Worm (Caenorhabditis elegans): Measurements from ENCODE around the gene H18N23.2.

H18N23.2 gene

DNA sequence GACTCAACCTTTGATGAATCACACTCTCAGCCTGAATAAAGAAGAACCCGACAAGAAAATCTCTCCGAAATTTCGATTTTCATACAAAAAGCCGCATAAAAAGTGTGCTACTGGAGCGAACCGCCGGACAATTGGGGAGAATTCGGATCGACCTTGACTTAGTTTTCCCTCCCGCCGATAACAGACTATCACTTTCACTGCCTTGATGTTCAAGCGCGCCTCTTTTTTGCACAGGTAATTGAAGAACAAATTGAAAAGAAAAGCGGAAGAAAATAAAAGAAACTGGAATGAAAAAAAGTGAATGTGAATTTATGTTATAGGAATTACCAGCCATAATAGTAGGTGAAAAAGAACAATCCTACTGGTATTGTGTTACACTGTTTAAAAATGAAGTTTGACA is 45.3 kb upstream of the H18N23.2 start:
- peak; percentile 81 for TF ChIP-seq blmp-1 (tag; optimal IDR thresholded peaks at IDR 0.05; ENCODE audit: insufficient read depth)
- TF ChIP-seq unc-39 (tag; optimal IDR thresholded peaks at IDR 0.05), result no peak
- peak; percentile 2 for TF ChIP-seq elt-1 (tag; optimal IDR thresholded peaks at IDR 0.05)

ce11 chrX:17684767-17685166 is 44.1 kb upstream of the H18N23.2 start, which contains the start of gene T23E7.6:
T23E7.6 (minus strand) TSS chrX:17684811.
- peak; percentile 73 for TF ChIP-seq nhr-21 (tag; optimal IDR thresholded peaks at IDR 0.05)
- peak; percentile 92 for TF ChIP-seq sma-9 (GFP tag; optimal IDR thresholded peaks at IDR 0.05)
- no peak for TF ChIP-seq sma-9 (tag; optimal IDR thresholded peaks at IDR 0.05)
- no peak for TF ChIP-seq snpc-4 (tag; optimal IDR thresholded peaks at IDR 0.05)
- no peak for TF ChIP-seq zag-1 (tag; optimal IDR thresholded peaks at IDR 0.05)
- no peak for TF ChIP-seq fos-1 (tag; optimal IDR thresholded peaks at IDR 0.05)
- no peak for TF ChIP-seq nhr-237 (tag; optimal IDR thresholded peaks at IDR 0.05)
- peak; percentile 85 for TF ChIP-seq nhr-129 (tag; optimal IDR thresholded peaks at IDR 0.05)
- peak; percentile 85 for TF ChIP-seq blmp-1 (tag; optimal IDR thresholded peaks at IDR 0.05; ENCODE audit: insufficient read depth)
- peak; percentile 97 for TF ChIP-seq elt-1 (tag; optimal IDR thresholded peaks at IDR 0.05)
- TF ChIP-seq sma-3 (GFP tag; optimal IDR thresholded peaks at IDR 0.05), result peak; percentile 74
- peak; percentile 89 for TF ChIP-seq nhr-25 (tag; optimal IDR thresholded peaks at IDR 0.05)
- TF ChIP-seq sem-4 (tag; optimal IDR thresholded peaks at IDR 0.05), result peak; percentile 33
- peak; percentile 93 for TF ChIP-seq ceh-16 (tag; optimal IDR thresholded peaks at IDR 0.05)
- peak; percentile 36 for TF ChIP-seq egl-27 (tag; optimal IDR thresholded peaks at IDR 0.05)
- no peak for TF ChIP-seq lsy-2 (tag; optimal IDR thresholded peaks at IDR 0.05)

DNA sequence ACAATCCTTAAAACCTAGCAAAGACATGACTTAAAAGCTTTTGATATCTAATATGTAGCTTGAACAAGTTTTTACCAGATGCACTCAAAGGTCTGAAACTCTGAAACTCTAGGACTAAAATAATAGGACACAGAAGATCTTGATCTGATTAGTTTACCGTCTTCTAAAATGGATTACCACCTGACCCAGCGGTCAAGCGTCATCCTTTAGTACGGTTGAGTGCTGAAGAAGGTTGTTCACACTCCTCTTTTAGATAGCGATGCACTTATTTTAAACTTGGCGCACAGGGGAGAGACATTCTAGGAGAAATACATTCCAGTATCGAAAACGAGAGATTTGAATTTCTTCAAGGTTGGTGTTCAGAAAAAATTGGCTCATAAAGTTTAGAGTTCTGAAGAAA is 43.0 kb upstream of the H18N23.2 start:
- TF ChIP-seq nhr-6 (tag; optimal IDR thresholded peaks at IDR 0.05) (no peak), ceh-16 (tag; optimal IDR thresholded peaks at IDR 0.05) (no peak), egl-27 (tag; optimal IDR thresholded peaks at IDR 0.05) (no peak), ZK546.5 (tag; optimal IDR thresholded peaks at IDR 0.05) (no peak), crh-2 (tag; optimal IDR thresholded peaks at IDR 0.05) (no peak), snpc-4 (tag; optimal IDR thresholded peaks at IDR 0.05) (no peak), nhr-77 (tag; optimal IDR thresholded peaks at IDR 0.05) (no peak), ama-1 (optimal IDR thresholded peaks at IDR 0.05) (no peak), fos-1 (tag; optimal IDR thresholded peaks at IDR 0.05) (no peak), nhr-21 (tag; optimal IDR thresholded peaks at IDR 0.05) (no peak), ceh-82 (tag; optimal IDR thresholded peaks at IDR 0.05) (no peak), mdl-1 (tag; optimal IDR thresholded peaks at IDR 0.05) (no peak), gmeb-1 (tag; optimal IDR thresholded peaks at IDR 0.05) (no peak), lin-39 (tag; optimal IDR thresholded peaks at IDR 0.05) (no peak), mab-5 (tag; optimal IDR thresholded peaks at IDR 0.05) (no peak)

ce11 chrX:17682280-17682679 is 41.6 kb upstream of the H18N23.2 start:
- TF ChIP-seq nhr-21 (tag; optimal IDR thresholded peaks at IDR 0.05) (no peak), unc-39 (tag; optimal IDR thresholded peaks at IDR 0.05) (no peak), unc-62 (GFP tag; optimal IDR thresholded peaks at IDR 0.05) (no peak), nhr-11 (tag; optimal IDR thresholded peaks at IDR 0.05) (no peak), skn-1 (tag; optimal IDR thresholded peaks at IDR 0.05) (no peak), aly-2 (tag; optimal IDR thresholded peaks at IDR 0.05) (no peak), blmp-1 (tag; optimal IDR thresholded peaks at IDR 0.05; ENCODE audit: insufficient read depth) (peak; percentile 59), ztf-11 (tag; optimal IDR thresholded peaks at IDR 0.05) (no peak)

- TF ChIP-seq nhr-6 (tag; optimal IDR thresholded peaks at IDR 0.05) (no peak), unc-39 (tag; optimal IDR thresholded peaks at IDR 0.05) (no peak), fos-1 (tag; optimal IDR thresholded peaks at IDR 0.05) (peak; percentile 25), nhr-21 (tag; optimal IDR thresholded peaks at IDR 0.05) (no peak), nhr-11 (tag; optimal IDR thresholded peaks at IDR 0.05) (no peak), aly-2 (tag; optimal IDR thresholded peaks at IDR 0.05) (no peak), elt-3 (tag; optimal IDR thresholded peaks at IDR 0.05) (no peak)
Observed at ce11 chrX:17681534-17681933, 40.9 kb upstream of the H18N23.2 start.

DNA sequence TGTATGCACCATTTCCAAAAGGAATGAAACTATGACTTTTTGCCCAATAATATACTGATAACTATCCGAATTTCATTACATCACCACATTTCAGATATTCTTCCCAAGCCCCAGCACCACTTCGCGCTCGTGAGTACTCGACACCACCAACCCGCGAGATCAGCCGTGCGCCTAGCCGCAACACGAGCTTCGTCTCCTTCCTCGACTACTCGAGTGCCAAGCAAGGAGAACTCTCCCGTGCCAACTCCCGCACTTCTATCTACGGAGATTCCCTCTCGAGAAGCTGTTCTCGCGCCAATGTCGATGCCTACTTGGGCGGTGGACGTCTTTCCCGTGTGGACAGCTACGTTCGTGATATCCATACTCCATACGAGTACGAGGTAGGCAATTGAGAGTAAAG is 36.0 kb upstream of the H18N23.2 start:
- TF ChIP-seq skn-1 (tag; optimal IDR thresholded peaks at IDR 0.05) (no peak), sem-4 (tag; optimal IDR thresholded peaks at IDR 0.05) (no peak), ceh-16 (tag; optimal IDR thresholded peaks at IDR 0.05) (no peak), sma-9 (GFP tag; optimal IDR thresholded peaks at IDR 0.05) (no peak), sma-9 (tag; optimal IDR thresholded peaks at IDR 0.05) (no peak), nhr-237 (tag; optimal IDR thresholded peaks at IDR 0.05) (no peak), nhr-11 (tag; optimal IDR thresholded peaks at IDR 0.05) (no peak), nhr-23 (tag; optimal IDR thresholded peaks at IDR 0.05) (no peak), ztf-11 (tag; optimal IDR thresholded peaks at IDR 0.05) (no peak), nhr-129 (tag; optimal IDR thresholded peaks at IDR 0.05) (no peak), unc-55 (GFP tag; optimal IDR thresholded peaks at IDR 0.05) (no peak), ZK546.5 (tag; optimal IDR thresholded peaks at IDR 0.05) (no peak), lin-39 (tag; optimal IDR thresholded peaks at IDR 0.05) (no peak), peb-1 (tag; optimal IDR thresholded peaks at IDR 0.05) (no peak)

All from whole organism, L2 larva.